Worm (Caenorhabditis elegans) whole organism, L1 larva: ENCODE measurements around the gene flad-1.

Experiments used
- aly-2 ChIP-seq: fragments of 150-350 bp; optimal IDR thresholded peaks from 2 replicates; lab custom pipeline; 2014; ENCODE audit warnings: missing biosample characterization, missing genetic modification characterization
- ama-1 ChIP-seq: fragments of 150-350 bp; optimal IDR thresholded peaks from 2 replicates; lab custom pipeline; 2014
- egl-27 ChIP-seq, 2 experiments: fragments of 150-350 bp in 1 of 2; sonication (generic microtip); optimal IDR thresholded peaks; 3 replicates each; lab custom pipeline; 2017 to 2018; ENCODE audit warnings: missing biosample characterization in 2 of 2, missing genetic modification characterization in 2 of 2, missing genetic modification reagents in 2 of 2
- fkh-10 ChIP-seq: sonication (generic microtip); optimal IDR thresholded peaks from 2 replicates; lab custom pipeline; 2017; ENCODE audit warnings: missing biosample characterization, missing genetic modification reagents, missing genetic modification characterization
- nhr-28 ChIP-seq: fragments of 150-350 bp; optimal IDR thresholded peaks from 2 replicates; lab custom pipeline; 2014; ENCODE audit warnings: missing biosample characterization, missing genetic modification characterization
- nhr-47 ChIP-seq: sonication (generic microtip); optimal IDR thresholded peaks from 2 replicates; lab custom pipeline; 2016; ENCODE audit warnings: mild to moderate bottlenecking, missing genetic modification characterization, moderate library complexity, missing compliant biosample characterization
- nhr-85 ChIP-seq: sonication (generic microtip); peaks from one replicate; lab custom pipeline; 2016; ENCODE audit warnings: missing genetic modification characterization, inconsistent platforms, missing compliant biosample characterization
- rnt-1 ChIP-seq: sonication (generic microtip); optimal IDR thresholded peaks from 2 replicates; lab custom pipeline; 2016; ENCODE audit warnings: mild to moderate bottlenecking, missing genetic modification characterization, moderate library complexity, missing compliant biosample characterization
- snpc-4 ChIP-seq: fragments of 150-350 bp; optimal IDR thresholded peaks from 2 replicates; lab custom pipeline; 2014; ENCODE audit warnings: missing biosample characterization, missing genetic modification characterization
- unc-130 ChIP-seq: fragments of 150-350 bp; optimal IDR thresholded peaks from 2 replicates; lab custom pipeline; 2017; ENCODE audit warnings: missing biosample characterization, missing genetic modification characterization, inconsistent platforms
- unc-62 ChIP-seq: fragments of 150-350 bp; optimal IDR thresholded peaks from 2 replicates; lab custom pipeline; 2014; ENCODE audit warnings: missing biosample characterization, missing genetic modification reagents, missing genetic modification characterization
- unc-98 ChIP-seq: fragments of 200-800 bp; sonication (Bioruptor generic); IDR thresholded peaks from 2 replicates; pipeline ENCODE4 v1.3.6; 2022; ENCODE audit warnings: missing genetic modification characterization, missing compliant biosample characterization
- zag-1 ChIP-seq: fragments of 150-350 bp; optimal IDR thresholded peaks from 2 replicates; lab custom pipeline; 2014; ENCODE audit warnings: missing biosample characterization, missing genetic modification characterization
- ztf-11 ChIP-seq, 2 experiments: sonication (generic microtip); optimal IDR thresholded peaks; 2 replicates each; lab custom pipeline; 2016 to 2017; ENCODE audit warnings: missing genetic modification characterization in 2 of 2, missing biosample characterization in 1 of 2, missing compliant biosample characterization in 1 of 2

ce11 chrII:9935044-9935599, 8.8 kb upstream of the flad-1 start:
- TF ChIP-seq zag-1 (tag; lab: Kevin White, UChicago) (no peak), unc-62 (no peak), ama-1 (lab: Kevin White, UChicago) (peak; percentile 54), ztf-11 (tag; optimal IDR thresholded peaks at IDR 0.05; lab: Kevin White, UChicago) (no peak), rnt-1 (tag; lab: Kevin White, UChicago) (peak; percentile 0), egl-27 (tag; optimal IDR thresholded peaks at IDR 0.05; lab: Kevin White, UChicago) (no peak), unc-130 (no peak), unc-98 (GFP tag; lab: Robert Waterston, UW) (no peak), nhr-47 (tag; lab: Kevin White, UChicago) (no peak), nhr-28 (tag; lab: Kevin White, UChicago) (no peak), snpc-4 (tag; lab: Kevin White, UChicago) (no peak), nhr-85 (tag; lab: Kevin White, UChicago) (peak; percentile 37), fkh-10 (GFP tag; lab: Kevin White, UChicago) (no peak), aly-2 (tag; lab: Kevin White, UChicago) (no peak)
